Fruit fly (Drosophila melanogaster) whole organism, embryonic: Measurements from ENCODE around the gene sinu.

Experiments
- ATbp ChIP-seq: fragments of 200-800 bp; sonication (Bioruptor generic); optimal IDR thresholded peaks from 2 replicates; lab custom pipeline; 2017; ENCODE audit warnings: missing biosample characterization, mild to moderate bottlenecking, missing genetic modification characterization, missing genetic modification reagents
- Adf1 ChIP-seq: fragments of 200-800 bp; sonication (Bioruptor generic); IDR thresholded peaks from 2 replicates; pipeline ENCODE4 v1.3.6; 2022; ENCODE audit warnings: missing biosample characterization, missing genetic modification characterization
- Antp ChIP-seq: fragments of 200-800 bp; sonication (Bioruptor generic); optimal IDR thresholded peaks from 3 replicates; lab custom pipeline; 2016; ENCODE audit warnings: missing biosample characterization, missing genetic modification characterization
- Bgb ChIP-seq: fragments of 200-800 bp; sonication (Bioruptor generic); IDR thresholded peaks from 2 replicates; pipeline ENCODE4 v1.3.6; 2022; ENCODE audit warnings: missing biosample characterization, missing genetic modification characterization; ENCODE audit not compliant: partially characterized antibody
- CG12219 ChIP-seq: fragments of 200-800 bp; sonication (Bioruptor generic); optimal IDR thresholded peaks from 3 replicates; lab custom pipeline; 2018; ENCODE audit warnings: missing biosample characterization, mild to moderate bottlenecking, missing genetic modification characterization
- CG12659 ChIP-seq: fragments of 200-800 bp; sonication (Bioruptor generic); optimal IDR thresholded peaks from 3 replicates; lab custom pipeline; 2017; ENCODE audit warnings: mild to moderate bottlenecking, missing biosample characterization, missing genetic modification reagents, missing genetic modification characterization
- CG14965 ChIP-seq: fragments of 200-800 bp; sonication (Bioruptor generic); optimal IDR thresholded peaks from 2 replicates; lab custom pipeline; 2016; ENCODE audit warnings: missing biosample characterization, missing genetic modification characterization, borderline replicate concordance
- CG17186 ChIP-seq: fragments of 200-800 bp; sonication (Bioruptor generic); optimal IDR thresholded peaks from 3 replicates; lab custom pipeline; 2017; ENCODE audit warnings: missing biosample characterization, missing genetic modification reagents, missing genetic modification characterization
- CG18619 ChIP-seq: fragments of 200-800 bp; sonication (Bioruptor generic); optimal IDR thresholded peaks from 3 replicates; lab custom pipeline; 2017; ENCODE audit warnings: missing biosample characterization, mild to moderate bottlenecking, missing genetic modification characterization
- CG2678 ChIP-seq: fragments of 200-800 bp; sonication (Bioruptor generic); optimal IDR thresholded peaks from 3 replicates; lab custom pipeline; 2019; ENCODE audit warnings: missing biosample characterization, mild to moderate bottlenecking, missing genetic modification characterization, moderate library complexity
- CG3995 ChIP-seq: fragments of 200-800 bp; sonication (Bioruptor generic); optimal IDR thresholded peaks from 3 replicates; lab custom pipeline; 2016; ENCODE audit warnings: missing biosample characterization, missing genetic modification characterization
- CG4707 ChIP-seq: fragments of 200-800 bp; sonication (Bioruptor generic); optimal IDR thresholded peaks from 2 replicates; lab custom pipeline; 2018; ENCODE audit warnings: missing biosample characterization, mild to moderate bottlenecking, missing genetic modification characterization, moderate library complexity
- CG4854 ChIP-seq: fragments of 200-800 bp; sonication (Bioruptor generic); optimal IDR thresholded peaks from 2 replicates; lab custom pipeline; 2016; ENCODE audit warnings: missing biosample characterization, missing genetic modification characterization, inconsistent platforms
- CG6791 ChIP-seq: fragments of 200-800 bp; sonication (Bioruptor generic); IDR thresholded peaks from 3 replicates; pipeline ENCODE4 v1.3.6; 2022; ENCODE audit warnings: missing biosample characterization, missing genetic modification characterization; ENCODE audit not compliant: partially characterized antibody
- CG6854 ChIP-seq: fragments of 200-800 bp; sonication (Bioruptor generic); optimal IDR thresholded peaks from 3 replicates; lab custom pipeline; 2017; ENCODE audit warnings: missing biosample characterization, mild to moderate bottlenecking, missing genetic modification characterization
- CG7556 ChIP-seq: fragments of 200-800 bp; sonication (Bioruptor generic); optimal IDR thresholded peaks from 2 replicates; lab custom pipeline; 2017; ENCODE audit warnings: missing biosample characterization, mild to moderate bottlenecking, missing genetic modification characterization
- CG8089 ChIP-seq: fragments of 200-800 bp; sonication (Bioruptor generic); optimal IDR thresholded peaks from 3 replicates; lab custom pipeline; 2016; ENCODE audit warnings: missing biosample characterization, missing genetic modification characterization
- CG9609 ChIP-seq: fragments of 200-800 bp; sonication (Bioruptor generic); optimal IDR thresholded peaks from 3 replicates; lab custom pipeline; 2016; ENCODE audit warnings: missing biosample characterization, missing genetic modification characterization
- D ChIP-seq, 2 experiments: fragments of 200-800 bp in 1 of 2; fragments of >200 bp in 1 of 2; sonication (Bioruptor generic) in 1 of 2; optimal IDR thresholded peaks; 2 replicates in 1 of 2; 3 replicates in 1 of 2; lab custom pipeline; 2017; ENCODE audit warnings: mild to moderate bottlenecking in 1 of 2, missing biosample characterization in 1 of 2, missing genetic modification characterization in 1 of 2, missing genetic modification reagents in 1 of 2
- Dek ChIP-seq: fragments of 200-800 bp; sonication (Bioruptor generic); optimal IDR thresholded peaks from 3 replicates; lab custom pipeline; 2019; ENCODE audit warnings: missing biosample characterization, mild to moderate bottlenecking, missing genetic modification characterization, moderate library complexity
- Dref ChIP-seq: fragments of 200-800 bp; sonication (Bioruptor generic); IDR thresholded peaks from 2 replicates; pipeline ENCODE4 v1.3.6; 2022; ENCODE audit warnings: missing biosample characterization, missing genetic modification characterization
- Hmr ChIP-seq: fragments of 200-800 bp; sonication (Bioruptor generic); optimal IDR thresholded peaks from 3 replicates; lab custom pipeline; 2017; ENCODE audit warnings: mild to moderate bottlenecking, missing biosample characterization, missing genetic modification reagents, missing genetic modification characterization
- MBD-R2 ChIP-seq: fragments of 200-800 bp; sonication (Bioruptor generic); IDR thresholded peaks from 2 replicates; pipeline ENCODE4 v1.3.6; 2022; ENCODE audit warnings: missing biosample characterization, missing genetic modification characterization
- MTF-1 ChIP-seq: fragments of 200-800 bp; sonication (Bioruptor generic); optimal IDR thresholded peaks from 2 replicates; lab custom pipeline; 2018; ENCODE audit warnings: missing biosample characterization, mild to moderate bottlenecking, missing genetic modification characterization, borderline replicate concordance
- Mrtf ChIP-seq: fragments of 200-800 bp; sonication (Bioruptor generic); IDR thresholded peaks from 3 replicates; pipeline ENCODE4 v1.3.6; 2022; ENCODE audit warnings: missing biosample characterization, missing genetic modification characterization
- Nf-YC ChIP-seq: fragments of 200-800 bp; optimal IDR thresholded peaks from 3 replicates; lab custom pipeline; 2019; ENCODE audit warnings: missing biosample characterization, mild to moderate bottlenecking, missing genetic modification characterization, moderate library complexity
- Optix ChIP-seq: fragments of 200-800 bp; sonication (Bioruptor generic); IDR thresholded peaks from 3 replicates; pipeline ENCODE4 v1.3.6; 2022; ENCODE audit warnings: missing biosample characterization, missing genetic modification characterization
- Sin3A ChIP-seq: fragments of >200 bp; optimal IDR thresholded peaks from 2 replicates; lab custom pipeline; 2018
- Trl ChIP-seq, 3 experiments: fragments of >200 bp in 2 of 3; fragments of 200-800 bp in 1 of 3; sonication (Bioruptor generic) in 1 of 3; optimal IDR thresholded peaks; 2 replicates in 1 of 3; 3 replicates in 2 of 3; lab custom pipeline; 2016 to 2017; ENCODE audit warnings: missing biosample characterization in 1 of 3, missing genetic modification characterization in 1 of 3
- abd-A ChIP-seq: fragments of 200-800 bp; sonication (Bioruptor generic); optimal IDR thresholded peaks from 3 replicates; lab custom pipeline; 2019; ENCODE audit warnings: missing biosample characterization, mild to moderate bottlenecking, missing genetic modification characterization, moderate library complexity
- amos ChIP-seq: fragments of 200-800 bp; sonication (Bioruptor generic); IDR thresholded peaks from 2 replicates; pipeline ENCODE4 v1.3.6; 2022; ENCODE audit warnings: missing biosample characterization, missing genetic modification characterization; ENCODE audit not compliant: partially characterized antibody
- br ChIP-seq: fragments of >200 bp; optimal IDR thresholded peaks from 2 replicates; lab custom pipeline; 2017
- croc ChIP-seq: fragments of 200-800 bp; sonication (Bioruptor generic); conservative IDR thresholded peaks from 3 replicates; pipeline ENCODE4 v1.3.6; 2022; ENCODE audit warnings: missing biosample characterization, missing genetic modification characterization
- da ChIP-seq: fragments of 200-800 bp; sonication (Bioruptor generic); optimal IDR thresholded peaks from 2 replicates; lab custom pipeline; 2016; ENCODE audit warnings: missing biosample characterization, missing genetic modification characterization
- dmrt11E ChIP-seq: fragments of 200-800 bp; sonication (Bioruptor generic); optimal IDR thresholded peaks from 3 replicates; lab custom pipeline; 2018; ENCODE audit warnings: missing biosample characterization, mild to moderate bottlenecking, missing genetic modification characterization, moderate library complexity
- ems ChIP-seq: fragments of 200-800 bp; sonication (Bioruptor generic); optimal IDR thresholded peaks from 3 replicates; lab custom pipeline; 2016; ENCODE audit warnings: missing biosample characterization, missing genetic modification characterization
- fu2 ChIP-seq: fragments of 200-800 bp; sonication (Bioruptor generic); optimal IDR thresholded peaks from 2 replicates; lab custom pipeline; 2016; ENCODE audit warnings: missing biosample characterization, missing genetic modification characterization
- gcm2 ChIP-seq: fragments of 200-800 bp; sonication (Bioruptor generic); optimal IDR thresholded peaks from 2 replicates; lab custom pipeline; 2016; ENCODE audit warnings: missing biosample characterization, missing genetic modification characterization
- grn ChIP-seq: fragments of 200-800 bp; sonication (Bioruptor generic); optimal IDR thresholded peaks from 3 replicates; lab custom pipeline; 2017; ENCODE audit warnings: missing biosample characterization, missing genetic modification characterization
- gsb-n ChIP-seq: fragments of 200-800 bp; sonication (Bioruptor generic); optimal IDR thresholded peaks from 3 replicates; lab custom pipeline; 2018; ENCODE audit warnings: missing biosample characterization, mild to moderate bottlenecking, missing genetic modification characterization
- ham ChIP-seq: fragments of 200-800 bp; sonication (Bioruptor generic); IDR thresholded peaks from 2 replicates; pipeline ENCODE4 v1.3.6; 2022; ENCODE audit warnings: missing biosample characterization, missing genetic modification characterization
- ind ChIP-seq: fragments of 200-800 bp; sonication (Bioruptor generic); optimal IDR thresholded peaks from 3 replicates; lab custom pipeline; 2016; ENCODE audit warnings: missing biosample characterization, missing genetic modification characterization
- jing ChIP-seq: fragments of 200-800 bp; sonication (Bioruptor generic); optimal IDR thresholded peaks from 2 replicates; lab custom pipeline; 2018; ENCODE audit warnings: missing biosample characterization, mild to moderate bottlenecking, missing genetic modification characterization
- prd ChIP-seq, 3 experiments: fragments of >200 bp in 2 of 3; fragments of 200-800 bp in 1 of 3; sonication (Bioruptor generic) in 1 of 3; optimal IDR thresholded peaks in 2 of 3; IDR thresholded peaks in 1 of 3; 2 replicates in 2 of 3; 3 replicates in 1 of 3; pipeline versions ENCODE4 v1.3.6 to Lab custom; 2017 to 2022; ENCODE audit warnings: missing biosample characterization in 1 of 3, missing genetic modification characterization in 1 of 3
- schlank ChIP-seq: fragments of 200-800 bp; sonication (Bioruptor generic); optimal IDR thresholded peaks from 2 replicates; lab custom pipeline; 2018; ENCODE audit warnings: missing biosample characterization, mild to moderate bottlenecking, missing genetic modification characterization
- sd ChIP-seq: fragments of 200-800 bp; sonication (Bioruptor generic); optimal IDR thresholded peaks from 3 replicates; lab custom pipeline; 2018; ENCODE audit warnings: missing biosample characterization, mild to moderate bottlenecking, missing genetic modification characterization, moderate library complexity
- sna ChIP-seq: fragments of 200-800 bp; sonication (Bioruptor generic); IDR thresholded peaks from 2 replicates; pipeline ENCODE4 v1.3.6; 2022; ENCODE audit warnings: missing biosample characterization, missing genetic modification characterization; ENCODE audit not compliant: partially characterized antibody
- sug ChIP-seq: fragments of 200-800 bp; optimal IDR thresholded peaks from 2 replicates; lab custom pipeline; 2019; ENCODE audit warnings: missing biosample characterization, mild to moderate bottlenecking, missing genetic modification characterization, moderate library complexity
- trem ChIP-seq: fragments of 200-800 bp; optimal IDR thresholded peaks from 3 replicates; lab custom pipeline; 2019; ENCODE audit warnings: missing biosample characterization, mild to moderate bottlenecking, missing genetic modification characterization, moderate library complexity

sinu gene

DNA sequence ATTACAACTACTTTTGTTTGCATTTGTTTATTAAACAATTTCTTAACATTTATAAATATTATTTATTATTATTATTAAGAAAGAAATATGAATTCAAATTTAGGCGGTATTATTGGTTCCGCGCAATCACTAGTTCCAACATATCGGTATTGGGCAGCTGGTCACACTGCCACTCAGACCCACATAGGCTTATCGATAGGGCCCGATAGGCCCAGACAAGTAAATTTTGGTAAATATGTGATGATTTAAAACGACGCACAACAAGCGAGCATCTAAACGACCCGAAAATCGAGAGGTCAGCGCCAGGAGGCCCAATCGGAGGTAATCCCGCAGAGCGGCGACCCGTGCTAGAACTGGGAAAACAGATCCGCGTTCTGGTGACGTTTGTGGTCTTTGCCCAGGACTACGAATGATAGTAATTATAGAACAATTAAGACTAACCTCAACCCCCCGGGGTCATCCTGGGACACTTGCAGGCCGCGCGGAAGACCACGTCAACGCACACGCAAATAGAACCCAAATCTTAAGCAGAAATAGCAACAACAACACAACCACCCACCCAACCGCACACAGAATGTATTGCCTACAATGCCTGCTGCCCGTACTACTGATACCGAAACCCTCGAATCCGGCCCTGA lies 3.8 kb upstream of the sinu start, which contains the start of gene bc10 (continued):
- TF ChIP-seq trem (peak; percentile 47), CG18619 (GFP tag; lab: Kevin White, UChicago) (no peak), da (GFP tag; lab: Kevin White, UChicago) (no peak), CG8089 (GFP tag; lab: Kevin White, UChicago) (no peak), CG12219 (no peak), sd (no peak), Adf1 (GFP tag; lab: Robert Waterston, UW) (no peak), sug (peak; percentile 44), Dek (tag; lab: Kevin White, UChicago) (no peak), grn (GFP tag; lab: Kevin White, UChicago) (no peak), br (lab: Kevin White, UChicago) (no peak), dmrt11E (tag; lab: Kevin White, UChicago) (no peak), sna (GFP tag; lab: Robert Waterston, UW) (peak; percentile 74), ham (GFP tag; lab: Robert Waterston, UW) (no peak), prd (optimal IDR thresholded peaks at IDR 0.05; lab: Kevin White, UChicago) (no peak), prd (GFP tag; IDR thresholded peaks at IDR 0.05; lab: Robert Waterston, UW) (no peak), D (optimal IDR thresholded peaks at IDR 0.05; lab: Kevin White, UChicago) (peak; percentile 32), D (GFP tag; optimal IDR thresholded peaks at IDR 0.05; lab: Kevin White, UChicago) (no peak), CG12659 (GFP tag; lab: Kevin White, UChicago) (peak; percentile 64), MTF-1 (no peak), Sin3A (lab: Kevin White, UChicago) (peak; percentile 24), fu2 (GFP tag; lab: Kevin White, UChicago) (no peak), gsb-n (no peak), Optix (GFP tag; lab: Robert Waterston, UW) (no peak), CG14965 (no peak), CG4707 (GFP tag; lab: Kevin White, UChicago) (no peak), ATbp (GFP tag; lab: Kevin White, UChicago) (no peak), croc (GFP tag; lab: Robert Waterston, UW) (no peak), Antp (no peak), CG2678 (tag; lab: Kevin White, UChicago) (no peak), amos (peak; percentile 93), gcm2 (no peak), abd-A (no peak), CG6854 (GFP tag; lab: Kevin White, UChicago) (no peak), CG7556 (GFP tag; lab: Kevin White, UChicago) (no peak), ems (no peak), Trl (optimal IDR thresholded peaks at IDR 0.05; lab: Kevin White, UChicago) (no peak), Trl (GFP tag; optimal IDR thresholded peaks at IDR 0.05; lab: Kevin White, UChicago) (no peak), CG9609 (GFP tag; lab: Kevin White, UChicago) (no peak), CG3995 (peak; percentile 73), CG6791 (GFP tag; lab: Robert Waterston, UW) (peak; percentile 87), Dref (GFP tag; lab: Robert Waterston, UW) (peak; percentile 88), schlank (tag; lab: Kevin White, UChicago) (no peak), ind (no peak), jing (GFP tag; lab: Kevin White, UChicago) (no peak), Mrtf (GFP tag; lab: Robert Waterston, UW) (no peak), Hmr (GFP tag; lab: Kevin White, UChicago) (no peak), MBD-R2 (peak; percentile 65), CG4854 (no peak), CG17186 (peak; percentile 72), Nf-YC (tag; lab: Kevin White, UChicago) (peak; percentile 35), Bgb (GFP tag; lab: Robert Waterston, UW) (peak; percentile 94)
